Worm (Caenorhabditis elegans): ENCODE results near the gene map-1.

The map-1 gene

DNA sequence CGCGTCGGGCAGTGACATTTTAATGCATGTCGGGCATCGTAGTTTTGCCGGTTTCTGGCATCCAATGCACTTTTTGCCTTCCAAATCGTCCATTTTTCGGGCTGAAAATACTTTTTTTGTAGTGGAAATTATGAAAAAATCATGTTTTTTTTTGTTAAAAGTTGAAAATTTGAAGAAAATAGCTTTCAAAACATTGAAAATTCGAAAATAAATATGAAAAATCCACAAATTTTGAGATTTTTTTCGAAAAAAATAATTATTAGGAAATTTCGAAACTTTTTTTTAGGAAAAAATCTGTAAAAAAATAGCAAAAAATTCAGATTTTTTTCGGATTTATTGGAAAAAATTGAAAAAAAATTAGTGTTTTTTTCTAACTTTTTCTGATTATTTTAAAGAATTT lies at the start of gene map-1:
Gene map-1 (minus strand): TSS at position 101 of the 400 bp plus-strand sequence.
- TF ChIP-seq him-1 (tag; optimal IDR thresholded peaks at IDR 0.05) = no peak
- no peak for TF ChIP-seq W03F9.2 (tag; optimal IDR thresholded peaks at IDR 0.05)
- TF ChIP-seq dao-5 (tag; optimal IDR thresholded peaks at IDR 0.05) = no peak

DNA sequence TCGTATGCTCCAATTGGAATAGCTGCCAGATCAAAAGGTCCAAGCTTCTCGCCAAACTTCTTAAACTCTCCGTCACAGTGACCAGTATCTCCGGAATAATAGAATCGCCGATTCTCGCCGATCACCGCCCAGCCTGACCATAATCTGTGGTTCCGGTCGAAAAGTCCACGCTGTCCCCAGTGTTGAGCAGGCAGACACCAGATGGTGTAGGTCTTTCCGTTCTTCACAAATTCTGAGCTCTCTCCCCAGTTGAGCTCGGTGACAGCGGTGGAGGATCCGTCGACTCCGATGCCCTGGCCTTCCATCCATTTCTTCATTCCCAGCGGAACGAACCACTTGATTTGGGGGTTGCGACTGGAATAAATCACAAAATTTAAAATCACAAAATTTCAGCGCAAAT lies 49.6 kb upstream of the map-1 start:
- TF ChIP-seq W03F9.2 (tag; optimal IDR thresholded peaks at IDR 0.05) = no peak
- no peak for TF ChIP-seq him-1 (tag; optimal IDR thresholded peaks at IDR 0.05)
- TF ChIP-seq dao-5 (tag; optimal IDR thresholded peaks at IDR 0.05) = no peak

DNA sequence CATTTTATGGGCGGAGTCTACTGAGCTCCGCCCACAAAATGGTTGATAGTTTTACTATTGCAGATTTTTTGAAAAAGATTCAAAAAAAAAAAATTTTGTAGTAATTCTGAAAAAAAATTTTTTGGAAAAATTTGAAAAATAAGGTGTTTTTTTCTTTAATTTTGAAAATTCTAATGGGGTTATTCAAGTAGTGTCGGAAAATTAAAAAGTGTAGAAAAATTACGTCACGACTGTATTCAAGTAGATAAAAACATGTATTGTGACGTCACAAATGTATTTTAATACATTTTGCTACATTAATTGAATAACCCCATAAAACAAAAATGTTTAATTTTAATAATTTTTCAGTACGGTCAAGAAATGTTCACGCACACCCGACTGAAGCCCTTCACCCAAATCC lies 46.6 kb upstream of the map-1 start:
- no peak for TF ChIP-seq him-1 (tag; optimal IDR thresholded peaks at IDR 0.05)
- no peak for TF ChIP-seq W03F9.2 (tag; optimal IDR thresholded peaks at IDR 0.05)
- TF ChIP-seq dao-5 (tag; optimal IDR thresholded peaks at IDR 0.05) = no peak

DNA sequence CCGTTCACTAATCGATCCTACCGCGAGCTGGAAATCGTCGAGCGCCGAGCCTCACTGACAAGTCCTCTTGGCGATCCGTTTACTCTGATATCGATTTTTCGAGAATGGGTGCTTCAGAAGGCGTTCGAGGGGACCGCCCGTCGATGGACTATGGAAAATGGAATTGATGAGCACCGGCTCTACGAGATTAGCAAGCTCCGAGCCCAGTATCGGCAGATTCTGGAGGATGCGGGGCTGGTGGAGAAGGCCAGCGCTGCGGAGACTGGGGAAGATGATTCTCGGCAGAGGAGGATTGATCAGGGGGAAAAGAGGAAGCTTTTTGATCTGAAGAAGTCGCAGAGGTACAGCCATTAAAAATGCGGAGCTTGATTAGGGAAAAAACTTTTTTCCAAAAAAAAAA lies 44.8 kb upstream of the map-1 start:
- TF ChIP-seq him-1 (tag; optimal IDR thresholded peaks at IDR 0.05) (no peak), W03F9.2 (tag; optimal IDR thresholded peaks at IDR 0.05) (no peak), dao-5 (tag; optimal IDR thresholded peaks at IDR 0.05) (no peak)

DNA sequence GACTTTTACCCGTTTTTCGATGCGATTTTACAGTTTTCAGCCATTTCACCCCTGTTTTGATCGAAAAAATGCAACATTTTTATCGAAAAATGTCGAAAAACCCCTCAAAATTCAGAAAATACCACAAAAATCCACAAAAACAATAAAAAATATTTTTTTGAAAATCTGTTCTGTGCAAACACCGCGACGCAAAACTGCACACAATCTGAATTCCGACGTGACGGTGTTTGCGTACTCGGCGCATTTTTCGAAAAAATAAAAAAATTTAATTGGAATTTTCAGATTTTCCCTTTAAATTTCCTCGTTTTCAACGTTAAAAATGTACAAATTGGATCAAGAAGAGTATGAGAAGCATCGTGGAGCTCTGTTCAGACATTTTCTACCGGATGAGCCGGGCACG lies 39.2 kb upstream of the map-1 start, which contains the start of gene smgl-2:
Gene smgl-2 (plus strand): TSS at position 320 of the 400 bp plus-strand sequence.
- TF ChIP-seq him-1 (tag; optimal IDR thresholded peaks at IDR 0.05) = no peak
- TF ChIP-seq dao-5 (tag; optimal IDR thresholded peaks at IDR 0.05) = no peak
- peak; percentile 83 for TF ChIP-seq W03F9.2 (tag; optimal IDR thresholded peaks at IDR 0.05)

DNA sequence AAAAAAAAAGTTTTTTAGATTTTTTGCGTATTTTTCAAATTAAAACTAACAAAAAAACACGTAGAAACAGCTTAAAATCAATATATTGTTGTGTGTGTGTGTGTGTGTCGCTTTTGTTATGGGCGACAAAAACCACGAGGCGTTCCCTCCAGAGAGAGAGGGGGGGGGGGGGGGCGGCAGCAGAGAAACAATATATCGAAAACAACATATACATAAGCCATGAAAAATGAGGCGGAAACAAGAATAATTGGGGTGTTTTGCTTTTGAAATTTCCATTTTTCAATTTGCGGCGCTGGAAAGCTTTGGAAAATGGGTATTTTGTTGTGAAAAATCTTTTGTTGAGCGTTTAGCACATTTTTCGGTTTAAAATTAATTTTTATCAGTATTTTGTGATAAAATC lies 38.7 kb upstream of the map-1 start, which contains the start of gene Y37E11AM.2:
Gene Y37E11AM.2 (minus strand): TSS at position 101 of the 400 bp plus-strand sequence.
- TF ChIP-seq W03F9.2 (tag; optimal IDR thresholded peaks at IDR 0.05) (no peak), dao-5 (tag; optimal IDR thresholded peaks at IDR 0.05) (no peak), him-1 (tag; optimal IDR thresholded peaks at IDR 0.05) (no peak)

DNA sequence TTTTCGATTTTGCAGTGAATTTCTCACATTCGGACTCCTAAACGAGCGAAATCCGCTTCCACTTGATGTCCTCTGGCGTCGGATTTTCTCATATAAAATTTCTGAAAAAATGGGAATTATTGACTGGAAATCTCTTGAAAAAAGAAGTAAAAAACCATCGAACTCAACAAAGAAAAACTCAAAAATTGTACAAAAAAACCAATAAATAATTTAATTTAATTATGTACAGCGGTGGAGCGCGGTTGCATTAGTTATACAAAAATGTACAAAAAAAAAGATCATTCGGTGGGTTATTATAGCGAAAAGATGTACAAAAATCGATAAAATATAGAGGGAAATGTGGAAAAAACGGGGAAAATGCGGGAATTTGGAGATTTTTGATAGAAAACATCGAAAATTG lies 36.0 kb upstream of the map-1 start, which contains the start of gene Y37E11AM.4:
Gene Y37E11AM.4 (minus strand): TSS at position 101 of the 400 bp plus-strand sequence.
- no peak for TF ChIP-seq him-1 (tag; optimal IDR thresholded peaks at IDR 0.05)
- TF ChIP-seq W03F9.2 (tag; optimal IDR thresholded peaks at IDR 0.05) = no peak
- TF ChIP-seq dao-5 (tag; optimal IDR thresholded peaks at IDR 0.05) = no peak

DNA sequence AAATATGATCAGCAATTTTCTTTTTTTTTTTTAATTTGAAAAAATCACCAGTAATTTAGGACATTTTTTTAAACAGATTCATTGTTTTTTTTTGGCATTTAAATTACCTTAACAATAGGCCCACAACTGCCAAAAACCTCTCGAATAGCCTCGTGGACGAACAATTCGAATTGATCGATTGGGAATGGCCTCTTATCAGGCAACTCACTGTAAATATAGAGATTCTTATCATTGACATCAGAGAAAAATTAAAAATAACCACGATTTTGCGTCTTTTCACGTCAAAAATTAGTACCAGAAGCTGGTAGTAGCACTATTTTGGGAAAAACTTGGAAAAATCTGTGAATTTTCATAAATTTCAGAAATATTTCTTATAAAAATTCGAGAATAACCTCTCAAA lies 35.3 kb upstream of the map-1 start:
- TF ChIP-seq dao-5 (tag; optimal IDR thresholded peaks at IDR 0.05) (no peak), him-1 (tag; optimal IDR thresholded peaks at IDR 0.05) (no peak), W03F9.2 (tag; optimal IDR thresholded peaks at IDR 0.05) (no peak)

DNA sequence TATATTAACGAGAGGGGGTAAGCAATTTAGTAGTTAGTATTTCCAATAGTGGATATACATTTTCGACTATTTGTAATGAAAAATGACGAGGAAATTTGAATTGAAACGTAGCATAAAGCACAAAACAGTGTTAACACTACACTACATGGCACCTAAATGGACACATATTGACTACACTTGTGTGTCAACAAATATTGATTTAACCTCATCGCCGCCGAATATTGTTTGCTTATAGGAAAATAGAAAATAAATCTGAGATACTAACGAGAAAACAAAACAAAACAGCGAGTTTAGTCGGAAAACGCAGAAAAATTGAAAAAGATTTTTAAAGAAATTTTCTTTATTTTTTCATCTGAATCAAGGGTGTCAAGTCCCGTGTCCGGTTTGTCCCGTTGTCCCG lies 34.0 kb upstream of the map-1 start:
- TF ChIP-seq him-1 (tag; optimal IDR thresholded peaks at IDR 0.05) (no peak), dao-5 (tag; optimal IDR thresholded peaks at IDR 0.05) (no peak), W03F9.2 (tag; optimal IDR thresholded peaks at IDR 0.05) (no peak)

DNA sequence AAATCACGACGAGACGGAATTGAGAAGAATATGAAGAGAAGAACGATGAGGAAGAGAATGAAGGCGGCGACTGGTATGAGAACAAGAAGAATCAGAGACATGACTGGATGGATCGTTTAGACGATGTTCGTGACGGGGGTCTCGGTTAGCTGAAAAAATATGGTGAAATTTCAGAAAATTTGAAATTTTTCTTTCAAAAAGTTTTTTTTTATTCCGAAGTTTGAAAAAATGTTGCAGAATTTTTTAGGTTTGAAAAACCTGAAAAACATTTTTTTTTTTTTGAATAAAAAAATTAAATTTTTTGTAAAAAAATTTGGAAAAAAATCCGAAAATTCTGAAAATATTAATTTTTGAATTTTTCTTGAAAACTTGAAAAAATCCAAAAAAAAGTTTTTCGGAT lies 32.4 kb upstream of the map-1 start, which contains the start of gene Y37E11AM.3:
Gene Y37E11AM.3 (minus strand): TSS at position 101 of the 400 bp plus-strand sequence.
- no peak for TF ChIP-seq him-1 (tag; optimal IDR thresholded peaks at IDR 0.05)

DNA sequence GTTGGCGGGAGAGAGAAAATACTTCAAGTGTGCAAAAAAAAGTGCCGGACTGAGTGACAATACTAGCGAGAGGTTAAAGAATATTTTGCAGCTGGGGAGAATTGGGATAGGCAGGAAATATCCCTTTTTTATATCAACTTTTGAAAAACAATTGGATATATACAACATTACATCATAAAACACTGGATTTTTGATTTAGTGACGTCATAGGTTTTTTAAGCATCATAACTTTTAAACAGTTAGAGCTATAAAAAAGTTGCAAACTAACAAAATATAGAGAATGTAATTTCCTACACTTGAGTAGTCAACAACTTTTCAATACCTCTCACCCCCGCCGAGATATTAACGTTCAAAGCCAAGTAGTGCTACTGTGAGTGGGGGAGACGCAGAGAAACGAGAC lies 24.1 kb upstream of the map-1 start:
- TF ChIP-seq him-1 (tag; optimal IDR thresholded peaks at IDR 0.05) = no peak
- no peak for TF ChIP-seq W03F9.2 (tag; optimal IDR thresholded peaks at IDR 0.05)

DNA sequence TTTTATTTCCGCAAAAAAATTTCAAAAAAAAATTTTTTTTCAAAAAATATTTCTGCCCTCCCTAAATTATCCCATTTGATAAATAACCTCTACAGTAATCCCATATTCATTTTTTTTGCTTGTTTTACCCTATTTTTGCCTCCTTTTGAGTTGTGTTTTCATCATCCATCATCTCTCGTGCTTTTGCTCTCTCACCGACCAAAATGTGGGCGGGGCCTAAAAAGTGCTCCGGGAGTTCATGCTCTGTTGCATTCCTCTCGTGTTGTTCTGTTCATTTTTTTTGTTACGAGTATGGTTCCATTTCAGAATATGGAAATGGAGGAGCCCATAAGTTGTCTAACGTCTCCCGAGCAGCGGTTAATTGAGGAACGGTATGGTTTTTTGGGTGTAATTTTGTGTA lies 22.5 kb upstream of the map-1 start, which contains the start of gene Y37E11AL.1:
Gene Y37E11AL.1 (plus strand): TSS at position 301 of the 400 bp plus-strand sequence.
- no peak for TF ChIP-seq him-1 (tag; optimal IDR thresholded peaks at IDR 0.05)

DNA sequence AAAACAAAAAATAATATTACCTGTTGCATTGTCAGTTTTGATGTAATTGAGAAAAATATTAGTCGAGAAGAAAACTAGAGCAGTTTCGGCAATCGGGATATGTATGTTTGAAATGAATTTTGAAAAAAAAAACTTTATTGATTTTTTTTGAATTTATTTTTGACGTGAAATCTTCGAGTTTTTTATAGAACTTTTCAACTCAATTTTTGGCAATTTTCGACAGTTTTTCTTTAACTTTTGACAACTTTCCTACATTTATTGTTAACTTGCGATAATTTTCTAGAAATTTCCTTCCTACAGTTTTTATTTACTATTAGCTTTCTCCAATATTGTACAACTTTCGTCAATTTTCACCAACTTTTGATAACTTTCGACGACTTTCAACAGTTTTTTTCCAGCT lies 15.2 kb upstream of the map-1 start, which contains the start of gene Y37E11AL.12:
Gene Y37E11AL.12 (minus strand): TSS at position 101 of the 400 bp plus-strand sequence.
- TF ChIP-seq him-1 (tag; optimal IDR thresholded peaks at IDR 0.05) (no peak), dao-5 (tag; optimal IDR thresholded peaks at IDR 0.05) (no peak), W03F9.2 (tag; optimal IDR thresholded peaks at IDR 0.05) (no peak)

DNA sequence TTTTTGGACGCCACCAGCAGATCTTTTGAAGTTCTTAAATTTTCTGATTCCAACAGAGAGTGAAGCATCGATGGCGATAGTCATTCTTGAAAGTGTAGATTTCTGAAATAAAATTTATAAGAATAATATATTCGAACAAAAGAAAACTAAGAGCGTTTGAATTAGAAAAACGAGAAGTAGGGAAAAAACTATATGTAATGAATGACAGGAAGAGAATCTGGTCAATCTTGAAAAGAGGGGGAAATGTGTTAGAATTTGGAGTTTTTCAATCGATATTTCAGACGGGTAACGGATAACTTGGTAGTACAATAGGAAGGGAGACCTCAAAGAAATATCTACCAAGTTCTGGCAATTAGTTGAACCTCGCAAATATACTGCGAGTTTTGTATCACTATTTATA lies 13.9 kb upstream of the map-1 start, which contains the start of gene Y37E11AL.9:
Gene Y37E11AL.9 (minus strand): TSS at position 101 of the 400 bp plus-strand sequence.
- TF ChIP-seq him-1 (tag; optimal IDR thresholded peaks at IDR 0.05) (no peak), dao-5 (tag; optimal IDR thresholded peaks at IDR 0.05) (no peak), W03F9.2 (tag; optimal IDR thresholded peaks at IDR 0.05) (no peak)

DNA sequence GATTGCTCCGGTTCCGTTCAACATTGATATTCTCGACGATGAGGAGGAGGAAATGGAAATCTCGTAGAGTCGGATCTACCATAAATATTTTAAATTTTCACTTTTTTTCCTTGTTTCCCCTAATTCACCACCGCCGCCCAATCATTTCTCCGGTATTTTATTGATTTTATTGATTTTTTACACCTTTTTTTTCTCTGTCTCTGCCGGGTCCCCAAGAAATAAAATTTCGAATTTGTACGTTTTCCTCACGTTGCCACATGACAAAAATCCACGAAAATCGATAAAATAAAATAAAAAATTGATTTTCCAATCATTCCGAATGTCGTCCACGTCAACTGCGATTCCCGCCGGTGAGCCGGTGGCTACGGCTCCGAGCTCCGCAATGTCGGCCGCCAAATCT lies 11.5 kb upstream of the map-1 start, which contains the start of gene Y37E11AL.2:
Gene Y37E11AL.2 (plus strand): TSS at position 301 of the 400 bp plus-strand sequence.
- no peak for TF ChIP-seq W03F9.2 (tag; optimal IDR thresholded peaks at IDR 0.05)

All from whole organism, L4/young adult.